Worm (Caenorhabditis elegans): ENCODE results near the gene C06H5.12.
"Not testable (repeated sequence)": the region's sequence is repeated elsewhere in the genome, so short reads cannot be mapped to it uniquely, and the experiment has no call there.

The C06H5.12 gene

ce11 chrV:17859065-17859464, 35.5 kb upstream of the C06H5.12 start:
- no peak for TF ChIP-seq nfya-1 (tag; optimal IDR thresholded peaks at IDR 0.05; ENCODE audit: insufficient read depth)
- TF ChIP-seq daf-12 (tag; optimal IDR thresholded peaks at IDR 0.05): no peak
- no peak for TF ChIP-seq elt-2 (tag; optimal IDR thresholded peaks at IDR 0.05)
- no peak for TF ChIP-seq nhr-67 (tag; optimal IDR thresholded peaks at IDR 0.05)
- no peak for TF ChIP-seq nhr-76 (tag; optimal IDR thresholded peaks at IDR 0.05)
- TF ChIP-seq fkh-2 (tag; optimal IDR thresholded peaks at IDR 0.05): no peak
- TF ChIP-seq ama-1 (optimal IDR thresholded peaks at IDR 0.05): no peak
- TF ChIP-seq ceh-16 (tag; optimal IDR thresholded peaks at IDR 0.05): no peak
- TF ChIP-seq hmg-11 (tag; optimal IDR thresholded peaks at IDR 0.05): no peak
- TF ChIP-seq ceh-28 (tag; optimal IDR thresholded peaks at IDR 0.05): no peak
- TF ChIP-seq nhr-28 (tag; optimal IDR thresholded peaks at IDR 0.05): no peak
- TF ChIP-seq nhr-77 (tag; optimal IDR thresholded peaks at IDR 0.05): no peak
- TF ChIP-seq jun-1 (tag; optimal IDR thresholded peaks at IDR 0.05): no peak
- TF ChIP-seq ceh-9 (tag; optimal IDR thresholded peaks at IDR 0.05): no peak
- TF ChIP-seq lin-39 (tag; optimal IDR thresholded peaks at IDR 0.05): no peak
- no peak for TF ChIP-seq lin-15B (tag; optimal IDR thresholded peaks at IDR 0.05)
- TF ChIP-seq nhr-25 (tag; optimal IDR thresholded peaks at IDR 0.05): no peak
- TF ChIP-seq sea-2 (GFP tag; optimal IDR thresholded peaks at IDR 0.05): no peak
- TF ChIP-seq unc-62 (GFP tag; optimal IDR thresholded peaks at IDR 0.05): no peak
- TF ChIP-seq elt-3 (tag; optimal IDR thresholded peaks at IDR 0.05): no peak

ce11 chrV:17859519-17859918, 35.1 kb upstream of the C06H5.12 start:
- TF ChIP-seq eor-1 (tag; optimal IDR thresholded peaks at IDR 0.05) (no peak), ztf-4 (tag; optimal IDR thresholded peaks at IDR 0.05) (no peak), R02D3.7 (tag; optimal IDR thresholded peaks at IDR 0.05) (no peak), nhr-237 (tag; optimal IDR thresholded peaks at IDR 0.05) (no peak), mml-1 (tag; optimal IDR thresholded peaks at IDR 0.05) (no peak), lsy-12 (tag; optimal IDR thresholded peaks at IDR 0.05) (no peak), nfya-1 (tag; optimal IDR thresholded peaks at IDR 0.05; ENCODE audit: insufficient read depth) (no peak), sea-2 (GFP tag; optimal IDR thresholded peaks at IDR 0.05) (no peak), mdl-1 (tag; optimal IDR thresholded peaks at IDR 0.05) (no peak), hmg-11 (tag; optimal IDR thresholded peaks at IDR 0.05) (no peak), elt-2 (tag; optimal IDR thresholded peaks at IDR 0.05) (no peak), nhr-25 (tag; optimal IDR thresholded peaks at IDR 0.05) (no peak), nhr-77 (tag; optimal IDR thresholded peaks at IDR 0.05) (no peak), lin-15B (tag; optimal IDR thresholded peaks at IDR 0.05) (no peak), fkh-10 (GFP tag; optimal IDR thresholded peaks at IDR 0.05) (no peak), ceh-28 (tag; optimal IDR thresholded peaks at IDR 0.05) (no peak), unc-62 (GFP tag; optimal IDR thresholded peaks at IDR 0.05) (no peak)

- TF ChIP-seq skn-1, lin-39, ZK546.5 (tag; optimal IDR thresholded peaks at IDR 0.05): not testable (repeated sequence)
These were observed 29.3 kb upstream of the C06H5.12 start, which contains the start of gene Y59A8A.8 for ce11 chrV:17865309-17865708. Gene Y59A8A.8, plus strand, starts transcription at chrV:17865609.

- peak; percentile 45 for TF ChIP-seq pha-4 (tag; optimal IDR thresholded peaks at IDR 0.05)
- peak; percentile 7 for TF ChIP-seq hmg-11 (tag; optimal IDR thresholded peaks at IDR 0.05)
- peak; percentile 31 for TF ChIP-seq snpc-4 (tag; optimal IDR thresholded peaks at IDR 0.05)
- TF ChIP-seq jun-1 (tag; optimal IDR thresholded peaks at IDR 0.05): no peak
- peak; percentile 52 for TF ChIP-seq lin-15B (tag; optimal IDR thresholded peaks at IDR 0.05)
- TF ChIP-seq skn-1 (tag; optimal IDR thresholded peaks at IDR 0.05): no peak
- no peak for TF ChIP-seq R02D3.7 (tag; optimal IDR thresholded peaks at IDR 0.05)
These were observed 24.0 kb upstream of the C06H5.12 start, which contains the start of gene csn-1 for ce11 chrV:17870569-17870968. Gene csn-1, minus strand, starts transcription at chrV:17870651.

ce11 chrV:17871049-17871448, 23.5 kb upstream of the C06H5.12 start, which contains the start of gene phf-14:
Gene phf-14, plus strand, starts transcription at chrV:17871393.
- TF ChIP-seq skn-1 (tag; optimal IDR thresholded peaks at IDR 0.05) (no peak), ztf-4 (tag; optimal IDR thresholded peaks at IDR 0.05) (no peak), snpc-4 (tag; optimal IDR thresholded peaks at IDR 0.05) (peak; percentile 43), elt-2 (tag; optimal IDR thresholded peaks at IDR 0.05) (peak; percentile 8), eor-1 (tag; optimal IDR thresholded peaks at IDR 0.05) (no peak), ceh-82 (tag; optimal IDR thresholded peaks at IDR 0.05) (peak; percentile 22), nhr-76 (tag; optimal IDR thresholded peaks at IDR 0.05) (no peak), ceh-9 (tag; optimal IDR thresholded peaks at IDR 0.05) (no peak), lin-15B (tag; optimal IDR thresholded peaks at IDR 0.05) (peak; percentile 80), hmg-11 (tag; optimal IDR thresholded peaks at IDR 0.05) (no peak), ZK546.5 (tag; optimal IDR thresholded peaks at IDR 0.05) (no peak), pqm-1 (tag; optimal IDR thresholded peaks at IDR 0.05) (peak; percentile 14), nfya-1 (tag; optimal IDR thresholded peaks at IDR 0.05; ENCODE audit: insufficient read depth) (peak; percentile 50), nhr-25 (tag; optimal IDR thresholded peaks at IDR 0.05) (peak; percentile 1), lin-39 (tag; optimal IDR thresholded peaks at IDR 0.05) (no peak), pha-4 (tag; optimal IDR thresholded peaks at IDR 0.05) (peak; percentile 73), unc-39 (tag; optimal IDR thresholded peaks at IDR 0.05) (no peak), nhr-23 (tag; optimal IDR thresholded peaks at IDR 0.05) (peak; percentile 55)
